Fruit fly (Drosophila melanogaster): Measurements from ENCODE around the gene Hecw.

Hecw gene

DNA sequence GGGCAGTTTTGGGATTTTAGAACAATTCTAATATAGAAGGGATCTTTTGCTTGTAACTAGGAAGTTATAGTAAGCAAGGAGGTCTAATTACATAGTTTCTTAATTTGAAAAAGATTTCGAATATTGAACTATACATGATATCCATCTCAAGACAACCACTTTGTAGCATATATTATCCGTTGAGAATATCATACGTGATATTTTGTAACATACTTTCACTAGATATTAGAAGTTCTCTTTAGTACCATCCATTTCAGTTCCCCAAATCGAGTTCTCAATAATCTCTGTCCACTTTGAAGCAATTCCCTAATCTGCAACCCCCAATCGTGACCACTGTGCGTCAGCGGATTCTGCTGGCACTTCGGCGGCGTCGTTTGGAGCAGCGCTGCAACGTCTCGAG lies 6.7 kb downstream of the Hecw start:
- peak; percentile 46 for TF ChIP-seq CG11617 (GFP tag; optimal IDR thresholded peaks at IDR 0.05)
- TF ChIP-seq ovo (GFP tag; optimal IDR thresholded peaks at IDR 0.05) = no peak
- TF ChIP-seq cnc (optimal IDR thresholded peaks at IDR 0.05) = no peak
- TF ChIP-seq tj (GFP tag; optimal IDR thresholded peaks at IDR 0.05) = peak; percentile 5
- TF ChIP-seq bab1 (GFP tag; optimal IDR thresholded peaks at IDR 0.05) = peak; percentile 40

DNA sequence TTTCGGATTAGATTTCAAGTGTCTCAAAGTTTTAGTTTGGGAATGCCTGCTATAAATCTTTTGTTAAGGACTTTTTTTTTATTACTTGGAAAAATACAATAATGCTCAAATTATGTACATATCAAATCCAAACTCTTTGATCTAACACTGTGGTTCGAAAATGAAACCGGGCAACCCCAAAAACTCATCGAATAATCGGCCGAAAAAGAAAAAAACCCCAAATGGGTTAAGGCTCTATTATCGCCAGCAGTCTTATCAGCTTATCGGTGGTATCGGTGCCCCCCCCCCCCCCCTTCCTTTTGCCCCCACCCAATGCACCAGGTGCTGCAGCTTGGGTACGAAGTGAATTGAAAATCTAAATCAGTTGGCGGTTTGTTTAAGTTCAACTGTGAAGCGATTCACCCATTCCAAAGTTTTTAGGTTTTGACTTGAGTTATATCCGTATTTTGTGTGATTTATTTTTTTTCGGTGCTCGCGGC lies 8.9 kb downstream of the Hecw start:
- TF ChIP-seq CG33017 (tag; optimal IDR thresholded peaks at IDR 0.05) (no peak), Crg-1 (GFP tag; optimal IDR thresholded peaks at IDR 0.05) (no peak), ovo (GFP tag; optimal IDR thresholded peaks at IDR 0.05) (no peak), CG7101 (tag; optimal IDR thresholded peaks at IDR 0.05) (no peak), CG5204 (GFP tag; optimal IDR thresholded peaks at IDR 0.05) (no peak), CG11617 (GFP tag; optimal IDR thresholded peaks at IDR 0.05) (no peak), Mnt (GFP tag; optimal IDR thresholded peaks at IDR 0.05) (no peak), Clk (GFP tag; optimal IDR thresholded peaks at IDR 0.05) (no peak), CG12768 (GFP tag; optimal IDR thresholded peaks at IDR 0.05) (no peak), CG7045 (GFP tag; optimal IDR thresholded peaks at IDR 0.05) (no peak), CG1620 (GFP tag; optimal IDR thresholded peaks at IDR 0.05) (no peak), tj (GFP tag; optimal IDR thresholded peaks at IDR 0.05) (no peak), cnc (optimal IDR thresholded peaks at IDR 0.05) (no peak), Hr96 (GFP tag; optimal IDR thresholded peaks at IDR 0.05) (no peak), pad (GFP tag; optimal IDR thresholded peaks at IDR 0.05) (no peak), toe (GFP tag; optimal IDR thresholded peaks at IDR 0.05) (no peak), kay (GFP tag; ENCODE audit: borderline replicate concordance) (no peak), CG14711 (tag; optimal IDR thresholded peaks at IDR 0.05) (no peak), bab1 (GFP tag; optimal IDR thresholded peaks at IDR 0.05) (no peak)

DNA sequence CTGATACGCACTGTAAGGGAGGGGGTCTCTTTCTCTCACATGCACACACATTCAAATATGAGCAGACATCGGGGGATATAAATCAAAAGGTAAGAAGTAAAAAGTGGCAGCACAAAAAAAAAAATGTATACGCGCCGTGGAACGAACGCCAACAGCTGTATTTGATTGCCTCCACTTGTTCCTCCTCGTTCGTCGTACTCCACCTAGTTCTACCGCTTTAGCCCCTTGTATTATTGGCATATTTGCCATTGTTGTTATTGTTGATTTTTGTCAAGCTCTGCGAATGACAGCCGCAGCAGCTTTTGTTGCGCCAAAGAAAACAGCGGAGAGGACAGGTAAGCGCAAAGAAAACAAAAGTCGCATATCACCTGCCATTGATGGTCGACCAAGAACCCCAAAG lies 28.1 kb downstream of the Hecw start:
- TF ChIP-seq cic (GFP tag; optimal IDR thresholded peaks at IDR 0.05) (no peak), CG11617 (GFP tag; optimal IDR thresholded peaks at IDR 0.05) (no peak), Clk (GFP tag; optimal IDR thresholded peaks at IDR 0.05) (no peak), Mnt (GFP tag; optimal IDR thresholded peaks at IDR 0.05) (no peak), CG12768 (GFP tag; optimal IDR thresholded peaks at IDR 0.05) (no peak), toe (GFP tag; optimal IDR thresholded peaks at IDR 0.05) (no peak), bab1 (GFP tag; optimal IDR thresholded peaks at IDR 0.05) (no peak), CG5204 (GFP tag; optimal IDR thresholded peaks at IDR 0.05) (no peak), CG33017 (tag; optimal IDR thresholded peaks at IDR 0.05) (no peak), Crg-1 (GFP tag; optimal IDR thresholded peaks at IDR 0.05) (no peak)

DNA sequence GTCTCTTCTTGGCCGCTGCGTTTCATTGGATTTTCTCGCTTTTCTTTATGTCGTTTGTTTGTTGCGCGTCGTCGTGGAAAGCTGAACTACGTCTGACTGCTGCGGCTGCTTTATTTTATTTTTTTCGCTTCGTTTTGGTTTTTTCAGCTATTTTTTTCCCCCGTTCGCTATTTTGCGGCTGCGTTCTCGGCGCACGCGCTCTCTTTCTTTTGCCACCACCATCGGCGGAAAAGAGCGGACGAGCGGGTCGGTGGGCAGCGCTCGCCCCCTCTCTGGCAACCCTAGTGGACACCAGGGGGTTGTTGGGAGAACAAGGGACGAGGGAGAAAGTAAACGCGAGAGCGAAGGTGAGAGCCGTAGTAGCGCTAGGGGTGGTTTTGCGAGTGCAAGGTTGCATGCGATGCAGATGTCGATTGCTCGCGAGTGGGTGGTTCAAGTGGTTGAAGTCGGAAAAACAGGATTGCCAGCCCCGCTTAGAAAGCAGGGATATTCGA lies 30.2 kb downstream of the Hecw start:
- no peak for TF ChIP-seq CG5204 (GFP tag; optimal IDR thresholded peaks at IDR 0.05)
- TF ChIP-seq Clk (GFP tag; optimal IDR thresholded peaks at IDR 0.05) = peak; percentile 1
- TF ChIP-seq Mnt (GFP tag; optimal IDR thresholded peaks at IDR 0.05) = peak; percentile 13
- TF ChIP-seq tj (GFP tag; optimal IDR thresholded peaks at IDR 0.05) = peak; percentile 57
- peak; percentile 68 for TF ChIP-seq CG14711 (tag; optimal IDR thresholded peaks at IDR 0.05)

DNA sequence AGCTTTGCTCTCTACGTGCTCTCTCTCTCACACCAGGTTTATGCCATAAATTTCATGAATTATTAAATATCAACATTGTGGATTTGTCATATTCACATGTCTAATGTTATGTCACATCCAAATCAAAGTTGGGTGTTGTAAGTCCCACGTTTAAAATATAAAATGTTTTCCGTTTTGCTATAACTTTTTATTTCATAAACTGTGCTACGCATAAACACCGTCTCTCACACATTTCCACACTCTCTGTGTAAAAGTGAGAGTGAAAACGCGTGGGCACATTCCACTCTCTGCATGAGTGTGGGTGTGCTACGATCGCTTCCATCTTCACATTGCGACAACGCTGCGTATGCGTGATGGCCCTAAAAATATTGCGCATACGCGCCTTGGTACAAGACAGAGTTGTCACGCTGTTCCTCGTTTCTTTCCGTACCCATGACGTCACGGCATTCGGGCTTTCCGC lies 32.0 kb downstream of the Hecw start:
- TF ChIP-seq cic (GFP tag; optimal IDR thresholded peaks at IDR 0.05) (peak; percentile 85), CG33017 (tag; optimal IDR thresholded peaks at IDR 0.05) (peak; percentile 99), cnc (optimal IDR thresholded peaks at IDR 0.05) (no peak), Hr96 (GFP tag; optimal IDR thresholded peaks at IDR 0.05) (peak; percentile 98), toe (GFP tag; optimal IDR thresholded peaks at IDR 0.05) (peak; percentile 92), tj (GFP tag; optimal IDR thresholded peaks at IDR 0.05) (peak; percentile 92), CG12768 (GFP tag; optimal IDR thresholded peaks at IDR 0.05) (peak; percentile 97), Clk (GFP tag; optimal IDR thresholded peaks at IDR 0.05) (peak; percentile 86), CG14711 (tag; optimal IDR thresholded peaks at IDR 0.05) (peak; percentile 97), pad (GFP tag; optimal IDR thresholded peaks at IDR 0.05) (peak; percentile 89), Mnt (GFP tag; optimal IDR thresholded peaks at IDR 0.05) (peak; percentile 93), Crg-1 (GFP tag; optimal IDR thresholded peaks at IDR 0.05) (peak; percentile 94), CG7045 (GFP tag; optimal IDR thresholded peaks at IDR 0.05) (peak; percentile 96), CG1620 (GFP tag; optimal IDR thresholded peaks at IDR 0.05) (peak; percentile 95), bab1 (GFP tag; optimal IDR thresholded peaks at IDR 0.05) (peak; percentile 99), CG11617 (GFP tag; optimal IDR thresholded peaks at IDR 0.05) (peak; percentile 99), CG5204 (GFP tag; optimal IDR thresholded peaks at IDR 0.05) (peak; percentile 96), CG7101 (tag; optimal IDR thresholded peaks at IDR 0.05) (peak; percentile 99), kay (GFP tag; ENCODE audit: borderline replicate concordance) (peak; percentile 98), ovo (GFP tag; optimal IDR thresholded peaks at IDR 0.05) (peak; percentile 88)

DNA sequence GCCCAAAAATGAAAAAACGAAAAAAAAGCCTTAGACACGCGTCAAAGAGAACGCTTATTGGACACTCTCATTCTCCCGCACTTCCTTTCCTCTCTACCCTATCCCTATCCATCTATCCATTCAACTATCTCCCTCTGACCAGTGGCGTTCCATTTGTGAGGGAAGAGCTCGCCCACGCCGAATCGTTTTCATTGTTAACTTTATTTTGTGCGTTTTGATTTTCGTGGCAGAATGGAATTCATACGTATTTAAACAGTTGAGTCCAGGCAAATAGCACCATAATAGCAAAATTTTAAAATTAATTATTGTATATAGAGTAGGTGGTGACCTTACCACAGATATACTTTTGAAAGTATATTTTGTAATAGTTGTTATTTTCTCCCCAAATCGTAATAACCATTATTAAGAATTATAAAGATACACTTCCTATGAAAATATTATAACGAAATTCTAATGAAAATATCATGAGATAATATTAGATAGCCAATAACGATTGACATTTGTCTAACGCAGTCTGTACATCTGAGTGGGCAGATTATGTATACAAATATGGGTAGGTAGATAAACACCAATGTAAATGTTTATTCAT lies 32.5 kb downstream of the Hecw start:
- TF ChIP-seq ovo (GFP tag; optimal IDR thresholded peaks at IDR 0.05) (no peak), CG7045 (GFP tag; optimal IDR thresholded peaks at IDR 0.05) (no peak), Hr96 (GFP tag; optimal IDR thresholded peaks at IDR 0.05) (no peak), Clk (GFP tag; optimal IDR thresholded peaks at IDR 0.05) (no peak), CG12768 (GFP tag; optimal IDR thresholded peaks at IDR 0.05) (no peak), CG7101 (tag; optimal IDR thresholded peaks at IDR 0.05) (peak; percentile 64), cic (GFP tag; optimal IDR thresholded peaks at IDR 0.05) (no peak), CG14711 (tag; optimal IDR thresholded peaks at IDR 0.05) (peak; percentile 27), Crg-1 (GFP tag; optimal IDR thresholded peaks at IDR 0.05) (no peak)
